Fruit fly (Drosophila melanogaster) whole organism, prepupa: Measurements from ENCODE around the gene Pdxk.

Source experiments
- CG3919 ChIP-seq: fragments of 200-800 bp; sonication (Bioruptor generic); optimal IDR thresholded peaks from 3 replicates; lab custom pipeline; 2016; ENCODE audit warnings: missing biosample characterization, missing genetic modification characterization
- Hr4 ChIP-seq: fragments of 200-800 bp; sonication (Bioruptor generic); optimal IDR thresholded peaks from 3 replicates; lab custom pipeline; 2016; ENCODE audit warnings: missing biosample characterization, missing genetic modification characterization
- Lpt ChIP-seq: fragments of 200-800 bp; sonication (Bioruptor generic); optimal IDR thresholded peaks from 3 replicates; lab custom pipeline; 2016; ENCODE audit warnings: missing biosample characterization, missing genetic modification characterization
- OdsH ChIP-seq: fragments of 200-800 bp; sonication (Bioruptor generic); optimal IDR thresholded peaks from 3 replicates; lab custom pipeline; 2016; ENCODE audit warnings: missing biosample characterization, missing genetic modification characterization
- Sox102F ChIP-seq: fragments of 200-800 bp; sonication (Bioruptor generic); optimal IDR thresholded peaks from 2 replicates; lab custom pipeline; 2016; ENCODE audit warnings: missing biosample characterization, mild to moderate bottlenecking, missing genetic modification characterization
- acj6 ChIP-seq: fragments of 200-800 bp; sonication (Bioruptor generic); optimal IDR thresholded peaks from 3 replicates; lab custom pipeline; 2016; ENCODE audit warnings: missing biosample characterization, missing genetic modification characterization
- cyc ChIP-seq: fragments of 200-800 bp; sonication (Bioruptor generic); optimal IDR thresholded peaks from 3 replicates; lab custom pipeline; 2016; ENCODE audit warnings: missing biosample characterization, missing genetic modification characterization
- fkh ChIP-seq: fragments of 200-800 bp; sonication (Bioruptor generic); optimal IDR thresholded peaks from 3 replicates; lab custom pipeline; 2017; ENCODE audit warnings: missing biosample characterization, mild to moderate bottlenecking, missing genetic modification characterization, moderate library complexity
- vri ChIP-seq: fragments of 200-800 bp; sonication (Bioruptor generic); optimal IDR thresholded peaks from 3 replicates; lab custom pipeline; 2016; ENCODE audit warnings: missing biosample characterization, mild to moderate bottlenecking, missing genetic modification characterization

DNA sequence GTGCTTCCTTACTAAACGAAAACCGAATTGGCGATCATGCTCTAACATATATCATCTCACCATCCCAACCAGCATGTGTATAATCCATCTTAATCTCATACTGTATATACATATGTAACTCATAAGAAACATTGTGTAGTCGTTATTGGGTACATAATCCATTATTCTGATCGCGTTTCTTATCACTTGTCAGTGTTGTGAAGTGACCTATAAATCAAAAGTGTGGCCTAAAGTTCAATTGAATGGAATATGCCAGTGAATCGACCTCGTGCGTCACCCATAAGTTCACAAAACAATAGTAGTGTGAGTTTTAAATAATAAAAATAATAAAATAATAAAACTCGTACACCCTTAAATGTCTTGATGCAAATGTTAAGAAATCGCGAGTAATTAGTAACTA is 15.0 kb upstream of the Pdxk start:
- TF ChIP-seq Lpt (GFP tag; lab: Kevin White, UChicago) (no peak), acj6 (GFP tag; lab: Kevin White, UChicago) (no peak), Hr4 (GFP tag; lab: Kevin White, UChicago) (no peak), fkh (no peak), OdsH (GFP tag; lab: Kevin White, UChicago) (no peak), CG3919 (no peak), cyc (GFP tag; lab: Kevin White, UChicago) (no peak), Sox102F (GFP tag; lab: Kevin White, UChicago) (no peak), vri (GFP tag; lab: Kevin White, UChicago) (no peak)
